Fruit fly (Drosophila melanogaster): Measurements from ENCODE around the gene CG6040.

- TF ChIP-seq Myc (optimal IDR thresholded peaks at IDR 0.05) (no peak), insv (optimal IDR thresholded peaks at IDR 0.05) (no peak), psq (optimal IDR thresholded peaks at IDR 0.05) (no peak)
Measured at dm6 chr3R:19060173-19060572, 36.6 kb upstream of the CG6040 start.
